Fruit fly (Drosophila melanogaster) whole organism: Measurements from ENCODE around the gene CG8141.

Source experiments
- Dll ChIP-seq: fragments of >200 bp; optimal IDR thresholded peaks from 2 replicates; lab custom pipeline; 2017
- psq ChIP-seq: fragments of >200 bp; optimal IDR thresholded peaks from 2 replicates; lab custom pipeline; 2017

DNA sequence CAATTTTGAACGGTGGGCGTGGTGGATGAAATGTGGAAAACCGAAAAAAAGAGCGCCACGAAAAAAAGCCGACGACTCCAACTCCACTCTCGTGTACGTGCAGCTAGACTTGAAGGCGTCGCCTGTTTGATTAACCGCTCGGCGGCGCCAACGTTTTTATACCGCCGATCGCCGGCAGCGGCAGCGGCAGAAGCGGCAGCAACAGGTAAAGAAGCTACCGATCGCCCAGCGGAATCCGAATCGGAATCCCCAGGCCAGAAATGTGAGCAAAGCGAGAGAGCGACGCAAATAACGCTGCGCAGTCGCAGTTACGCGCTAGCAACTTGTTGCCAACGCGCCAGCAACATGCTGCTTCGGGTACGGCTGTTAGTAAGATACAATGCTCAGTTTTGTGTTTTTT lies 22.9 kb downstream of the CG8141 start, which contains the start of gene CG8483:
- TF ChIP-seq psq (lab: Kevin White, UChicago) (no peak), Dll (no peak)
